Worm (Caenorhabditis elegans) whole organism, L4 larva: Measurements from ENCODE around the gene F11D5.5.
A peak's percentile ranks its signal among the peaks of the same experiment; 100 is the strongest.

Experiments
- D1046.2 ChIP-seq: fragments of 200-800 bp; sonication (Bioruptor generic); IDR thresholded peaks from 2 replicates; pipeline ENCODE4 v1.3.6; 2022; ENCODE audit warnings: missing genetic modification characterization, missing compliant biosample characterization
- F26F4.8 ChIP-seq: fragments of 200-800 bp; sonication (Bioruptor generic); conservative IDR thresholded peaks from 2 replicates; pipeline ENCODE4 v1.3.6; 2022; ENCODE audit warnings: missing genetic modification characterization, missing compliant biosample characterization
- F37D6.2 ChIP-seq: sonication (generic microtip); optimal IDR thresholded peaks from 2 replicates; lab custom pipeline; 2016; ENCODE audit warnings: mild to moderate bottlenecking, missing genetic modification characterization, missing compliant biosample characterization
- ZK546.5 ChIP-seq, 2 experiments: sonication (generic microtip); optimal IDR thresholded peaks; 2 replicates each; lab custom pipeline; 2017; ENCODE audit warnings: missing biosample characterization in 2 of 2, missing genetic modification characterization in 2 of 2
- aha-1 ChIP-seq: fragments of 150-350 bp; peaks from one replicate; lab custom pipeline; 2014; ENCODE audit warnings: missing biosample characterization, missing genetic modification characterization
- ama-1 ChIP-seq: fragments of 150-350 bp; optimal IDR thresholded peaks from 2 replicates; lab custom pipeline; 2014; ENCODE audit warnings: inconsistent platforms, mixed read lengths
- arid-1 ChIP-seq: fragments of 200-800 bp; sonication (Bioruptor generic); conservative IDR thresholded peaks from 2 replicates; pipeline ENCODE4 v1.3.6; 2022; ENCODE audit warnings: missing genetic modification reagents, missing genetic modification characterization, missing compliant biosample characterization
- ceh-62 ChIP-seq: sonication (generic microtip); optimal IDR thresholded peaks from 2 replicates; lab custom pipeline; 2017; ENCODE audit warnings: missing biosample characterization, missing genetic modification characterization
- ceh-82 ChIP-seq: sonication (generic microtip); optimal IDR thresholded peaks from 2 replicates; lab custom pipeline; 2017; ENCODE audit warnings: missing biosample characterization, missing genetic modification characterization
- daf-12 ChIP-seq: fragments of 150-350 bp; optimal IDR thresholded peaks from 2 replicates; lab custom pipeline; 2014; ENCODE audit warnings: missing biosample characterization, missing genetic modification reagents, missing genetic modification characterization
- daf-16 ChIP-seq, 3 experiments: sonication (generic microtip); optimal IDR thresholded peaks; 2 replicates each; lab custom pipeline; 2016 to 2017; ENCODE audit warnings: missing genetic modification characterization in 3 of 3, missing genetic modification reagents in 3 of 3, mild to moderate bottlenecking in 2 of 3, missing compliant biosample characterization in 2 of 3, missing biosample characterization in 1 of 3, moderate library complexity in 1 of 3
- daf-19 ChIP-seq: fragments of 200-800 bp; sonication (Bioruptor generic); conservative IDR thresholded peaks from 2 replicates; pipeline ENCODE4 v1.3.6; 2022; ENCODE audit warnings: missing genetic modification characterization, missing compliant biosample characterization
- dmd-8 ChIP-seq: fragments of 200-800 bp; sonication (Bioruptor generic); IDR thresholded peaks from 2 replicates; pipeline ENCODE4 v1.3.6; 2022; ENCODE audit warnings: missing genetic modification characterization, missing compliant biosample characterization
- lin-13 ChIP-seq: fragments of 150-350 bp; optimal IDR thresholded peaks from 2 replicates; lab custom pipeline; 2014; ENCODE audit warnings: missing biosample characterization, missing genetic modification reagents, missing genetic modification characterization
- lin-29 ChIP-seq: fragments of 200-800 bp; sonication (Bioruptor generic); IDR thresholded peaks from 2 replicates; pipeline ENCODE4 v1.3.6; 2022; ENCODE audit warnings: missing genetic modification reagents, missing genetic modification characterization, missing compliant biosample characterization
- lsy-2 ChIP-seq, 2 experiments: fragments of 150-350 bp in 1 of 2; sonication (generic microtip) in 1 of 2; optimal IDR thresholded peaks; 2 replicates each; lab custom pipeline; 2014 to 2017; ENCODE audit warnings: missing biosample characterization in 2 of 2, missing genetic modification characterization in 2 of 2
- madf-9 ChIP-seq: fragments of 200-800 bp; sonication (Bioruptor generic); conservative IDR thresholded peaks from 2 replicates; pipeline ENCODE4 v1.3.6; 2022; ENCODE audit warnings: missing genetic modification reagents, missing genetic modification characterization, missing compliant biosample characterization
- mxl-3 ChIP-seq: fragments of 200-800 bp; sonication (Bioruptor generic); optimal IDR thresholded peaks from 2 replicates; lab custom pipeline; 2018; ENCODE audit warnings: mild to moderate bottlenecking, missing genetic modification characterization, missing compliant biosample characterization
- nhr-237 ChIP-seq: sonication (generic microtip); optimal IDR thresholded peaks from 2 replicates; lab custom pipeline; 2017; ENCODE audit warnings: missing biosample characterization, missing genetic modification characterization
- nhr-48 ChIP-seq: sonication (generic microtip); optimal IDR thresholded peaks from 2 replicates; lab custom pipeline; 2016; ENCODE audit warnings: mild to moderate bottlenecking, missing genetic modification characterization, missing compliant biosample characterization
- pha-4 ChIP-seq, 2 experiments: fragments of 150-350 bp in 1 of 2; fragments of 200-800 bp in 1 of 2; sonication (Bioruptor generic) in 1 of 2; IDR thresholded peaks in 1 of 2; optimal IDR thresholded peaks in 1 of 2; 2 replicates each; pipeline versions ENCODE4 v1.3.6 to Lab custom; 2014 to 2022; ENCODE audit warnings: missing genetic modification characterization in 2 of 2, missing genetic modification reagents in 2 of 2, missing biosample characterization in 1 of 2, missing compliant biosample characterization in 1 of 2
- set-16 ChIP-seq: fragments of 200-800 bp; sonication (Bioruptor generic); IDR thresholded peaks from 2 replicates; pipeline ENCODE4 v1.3.6; 2022; ENCODE audit warnings: missing genetic modification reagents, missing genetic modification characterization, missing compliant biosample characterization
- skn-1 ChIP-seq: fragments of 150-350 bp; optimal IDR thresholded peaks from 2 replicates; lab custom pipeline; 2014; ENCODE audit warnings: missing biosample characterization, missing genetic modification characterization
- spr-1 ChIP-seq: sonication (generic microtip); optimal IDR thresholded peaks from 2 replicates; lab custom pipeline; 2016; ENCODE audit warnings: mild to moderate bottlenecking, missing genetic modification characterization, missing compliant biosample characterization
- tra-1 ChIP-seq: fragments of 200-800 bp; sonication (Bioruptor generic); IDR thresholded peaks from 2 replicates; pipeline ENCODE4 v1.3.6; 2022; ENCODE audit warnings: missing genetic modification reagents, missing genetic modification characterization, missing compliant biosample characterization
- unc-130 ChIP-seq: sonication (generic microtip); optimal IDR thresholded peaks from 2 replicates; lab custom pipeline; 2016; ENCODE audit warnings: missing genetic modification reagents, missing genetic modification characterization, missing compliant biosample characterization
- zag-1 ChIP-seq: fragments of 150-350 bp; optimal IDR thresholded peaks from 2 replicates; lab custom pipeline; 2014; ENCODE audit warnings: missing biosample characterization, missing genetic modification characterization
- zip-11 ChIP-seq: fragments of 200-800 bp; sonication (Bioruptor generic); IDR thresholded peaks from 2 replicates; pipeline ENCODE4 v1.3.6; 2022; ENCODE audit warnings: missing genetic modification characterization, missing compliant biosample characterization
- zip-2 ChIP-seq: fragments of 150-350 bp; optimal IDR thresholded peaks from 2 replicates; lab custom pipeline; 2014; ENCODE audit warnings: missing biosample characterization, missing genetic modification characterization
- ztf-7 ChIP-seq: fragments of 150-350 bp; optimal IDR thresholded peaks from 2 replicates; lab custom pipeline; 2014; ENCODE audit warnings: missing biosample characterization, missing genetic modification characterization

F11D5.5 gene

DNA sequence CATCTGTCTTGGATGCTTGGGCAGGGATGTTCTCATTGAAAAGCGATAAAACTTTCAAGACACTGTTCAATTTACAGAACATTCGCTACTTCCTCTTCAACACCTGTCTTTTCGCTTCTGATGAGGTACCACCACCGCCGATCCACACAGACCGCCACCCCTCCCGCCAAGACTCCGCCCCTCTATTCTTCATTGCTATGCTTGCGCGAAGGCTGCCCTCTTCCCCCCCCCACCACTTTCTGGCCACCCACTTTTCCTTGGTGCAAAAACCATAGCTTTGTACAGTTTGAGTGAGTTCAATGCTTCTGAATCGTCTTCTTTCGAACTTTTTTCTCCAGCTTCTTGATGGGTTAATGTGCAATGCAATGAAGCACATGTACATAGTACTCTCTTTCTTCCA is 12.1 kb downstream of the F11D5.5 start:
- TF ChIP-seq set-16 (GFP tag; lab: Robert Waterston, UW), result peak; percentile 67
- no peak for TF ChIP-seq F26F4.8 (GFP tag; lab: Robert Waterston, UW)

DNA sequence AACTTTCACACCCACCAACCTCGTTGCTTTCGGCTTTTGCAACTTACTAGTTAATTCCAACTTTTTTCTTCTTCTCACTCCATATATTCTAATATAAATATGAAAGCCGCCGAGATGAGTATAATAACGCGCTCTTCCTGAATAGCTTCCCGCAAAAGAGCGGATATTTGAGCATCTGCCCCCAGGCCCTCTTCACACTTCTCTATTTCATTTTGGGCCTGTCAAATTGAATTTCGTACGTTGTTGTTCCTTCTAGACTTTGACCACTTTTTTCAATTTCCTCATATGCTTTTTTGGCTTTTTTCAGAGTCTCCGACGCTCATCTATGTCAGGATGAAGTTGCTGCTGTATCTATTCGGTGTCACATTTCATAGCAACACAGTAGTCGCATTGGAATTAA is 13.1 kb downstream of the F11D5.5 start, which contains the start of gene ddr-2:
Gene ddr-2 (plus strand): TSS at position 301 of the 400 bp plus-strand sequence.
- TF ChIP-seq lsy-2 (tag; optimal IDR thresholded peaks at IDR 0.05; lab: Kevin White, UChicago) (no peak), lin-29 (GFP tag; lab: Robert Waterston, UW) (no peak), F37D6.2 (tag; lab: Kevin White, UChicago) (no peak), pha-4 (GFP tag; IDR thresholded peaks at IDR 0.05; lab: Robert Waterston, UW) (no peak), pha-4 (tag; optimal IDR thresholded peaks at IDR 0.05; lab: Kevin White, UChicago) (no peak), spr-1 (tag; lab: Kevin White, UChicago) (no peak)

DNA sequence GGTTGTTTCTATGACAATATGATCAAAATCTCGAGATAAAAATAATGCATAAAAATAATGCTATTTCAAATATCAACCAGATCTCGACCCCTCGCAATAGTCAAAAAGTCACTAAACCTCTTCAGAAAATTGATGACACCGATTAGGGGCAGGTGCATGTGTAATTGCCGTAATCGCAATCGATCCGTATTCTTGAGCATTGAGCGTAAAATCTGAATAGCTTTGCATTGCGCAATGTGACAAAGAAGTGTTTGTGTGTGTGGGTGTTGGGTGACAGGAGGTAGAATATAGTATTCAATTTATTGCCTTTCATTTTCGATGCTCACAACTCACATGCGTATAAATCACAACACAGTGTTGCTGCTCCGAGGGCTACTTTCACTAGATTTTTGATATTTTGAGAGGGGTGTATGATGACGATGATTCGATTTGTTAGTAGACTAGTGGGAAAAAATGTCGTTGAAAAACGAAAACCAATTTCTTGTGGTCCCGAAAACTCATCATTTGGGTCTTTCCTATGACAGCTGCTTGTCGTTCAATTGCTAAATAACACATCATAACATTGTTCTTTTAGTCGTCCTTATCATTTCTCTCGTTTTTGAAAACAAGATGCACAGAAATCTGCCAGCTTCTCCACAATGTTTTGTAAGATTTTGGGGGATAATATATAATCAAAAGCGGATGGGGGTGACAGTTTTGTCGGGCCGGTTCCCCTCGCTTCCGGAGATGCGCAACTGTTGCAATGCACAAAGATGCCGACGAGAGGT is 14.2 kb downstream of the F11D5.5 start:
- TF ChIP-seq daf-16 (GFP tag; optimal IDR thresholded peaks at IDR 0.05; lab: Kevin White, UChicago) (peak in 1 of 2 experiments; percentile 63), daf-16 (tag; optimal IDR thresholded peaks at IDR 0.05; lab: Kevin White, UChicago) (no peak), ceh-62 (tag; lab: Kevin White, UChicago) (no peak), madf-9 (GFP tag; lab: Robert Waterston, UW) (no peak), skn-1 (tag; lab: Kevin White, UChicago) (no peak)

DNA sequence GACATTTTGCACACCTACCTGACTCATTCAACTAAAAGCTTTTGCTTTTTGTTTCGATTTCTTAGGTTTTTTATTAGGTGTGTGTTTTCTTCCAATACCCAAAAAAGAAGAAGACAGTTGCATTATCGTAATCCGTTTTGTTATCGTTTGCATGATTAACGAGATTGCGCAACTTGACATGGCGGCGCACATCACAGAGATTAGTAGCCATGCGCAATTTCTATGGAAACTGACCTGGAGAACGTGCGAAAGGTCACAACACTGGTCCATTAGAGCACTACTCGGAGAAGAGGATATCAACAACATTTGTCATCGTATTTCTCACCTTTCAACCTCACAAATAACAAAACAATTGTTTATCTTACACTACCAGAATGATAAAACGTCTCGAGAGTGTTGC is 15.0 kb downstream of the F11D5.5 start:
- TF ChIP-seq lin-13 (GFP tag; lab: Kevin White, UChicago) (no peak), daf-19 (GFP tag; lab: Robert Waterston, UW) (no peak), tra-1 (GFP tag; lab: Robert Waterston, UW) (no peak), daf-12 (tag; lab: Kevin White, UChicago) (no peak), aha-1 (peak; percentile 43), ztf-7 (tag; lab: Kevin White, UChicago) (no peak), D1046.2 (no peak)

DNA sequence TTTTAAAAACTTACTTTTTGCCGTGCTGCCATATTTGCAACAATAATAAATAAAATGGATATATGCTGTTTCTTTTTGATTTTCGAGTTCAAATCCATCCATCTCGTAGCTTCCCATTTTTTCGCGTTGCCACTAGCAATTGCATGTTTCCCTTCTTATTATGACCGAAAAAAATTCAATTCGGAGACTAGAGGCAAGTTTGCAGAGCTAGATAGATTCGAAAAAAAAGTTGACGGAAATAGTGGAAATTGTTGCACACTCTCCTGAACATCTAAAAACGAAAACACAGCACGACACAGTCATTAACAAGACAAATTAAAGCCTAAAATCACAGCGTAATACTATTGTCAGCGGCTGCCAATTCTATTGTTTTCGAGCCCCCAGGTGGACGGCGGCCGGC is 24.3 kb downstream of the F11D5.5 start, which contains the start of gene F11D5.6:
Gene F11D5.6 (minus strand): TSS at position 101 of the 400 bp plus-strand sequence.
- TF ChIP-seq spr-1 (tag; lab: Kevin White, UChicago), result no peak
- no peak for TF ChIP-seq skn-1 (tag; lab: Kevin White, UChicago)
- no peak for TF ChIP-seq zag-1
- TF ChIP-seq mxl-3 (GFP tag; lab: Kevin White, UChicago), result no peak
- TF ChIP-seq zip-11 (GFP tag; lab: Robert Waterston, UW), result no peak
- no peak for TF ChIP-seq zip-2 (tag; lab: Kevin White, UChicago)
- no peak for TF ChIP-seq pha-4 (GFP tag; IDR thresholded peaks at IDR 0.05; lab: Robert Waterston, UW)
- no peak for TF ChIP-seq pha-4 (tag; optimal IDR thresholded peaks at IDR 0.05; lab: Kevin White, UChicago)
- no peak for TF ChIP-seq nhr-237 (tag; lab: Kevin White, UChicago)
- no peak for TF ChIP-seq dmd-8
- TF ChIP-seq ama-1, result no peak
- no peak for TF ChIP-seq arid-1
- TF ChIP-seq madf-9 (GFP tag; lab: Robert Waterston, UW), result no peak
- no peak for TF ChIP-seq aha-1
- no peak for TF ChIP-seq ZK546.5 (tag; optimal IDR thresholded peaks at IDR 0.05; lab: Kevin White, UChicago)
- TF ChIP-seq lin-13 (GFP tag; lab: Kevin White, UChicago), result no peak
- no peak for TF ChIP-seq ceh-82
- no peak for TF ChIP-seq ceh-62 (tag; lab: Kevin White, UChicago)
- TF ChIP-seq unc-130 (GFP tag; lab: Kevin White, UChicago), result no peak
- no peak for TF ChIP-seq nhr-48 (tag; lab: Kevin White, UChicago)
- TF ChIP-seq set-16 (GFP tag; lab: Robert Waterston, UW), result no peak
